Worm (Caenorhabditis elegans) whole organism, L4 larva: ENCODE measurements around the gene ugt-60.
A peak's percentile ranks its signal among the peaks of the same experiment; 100 is the strongest.

ENCODE experiments used
- F10B5.3 ChIP-seq: sonication (generic microtip); optimal IDR thresholded peaks from 2 replicates; lab custom pipeline; 2016; ENCODE audit warnings: mild to moderate bottlenecking, missing genetic modification characterization, missing compliant biosample characterization
- F26F4.8 ChIP-seq: fragments of 200-800 bp; sonication (Bioruptor generic); conservative IDR thresholded peaks from 2 replicates; pipeline ENCODE4 v1.3.6; 2022; ENCODE audit warnings: missing genetic modification characterization, missing compliant biosample characterization
- F37D6.2 ChIP-seq: sonication (generic microtip); optimal IDR thresholded peaks from 2 replicates; lab custom pipeline; 2016; ENCODE audit warnings: mild to moderate bottlenecking, missing genetic modification characterization, missing compliant biosample characterization
- F44E2.7 ChIP-seq: fragments of 200-800 bp; sonication (Bioruptor generic); IDR thresholded peaks from 2 replicates; pipeline ENCODE4 v2.1.2; 2022; ENCODE audit warnings: missing genetic modification characterization, missing compliant biosample characterization
- R02D3.7 ChIP-seq: fragments of 150-350 bp; sonication (generic microtip); optimal IDR thresholded peaks from 3 replicates; lab custom pipeline; 2014; ENCODE audit warnings: missing biosample characterization, missing genetic modification characterization
- T20F7.1 ChIP-seq: fragments of 200-800 bp; sonication (Bioruptor generic); optimal IDR thresholded peaks from 2 replicates; lab custom pipeline; 2018; ENCODE audit warnings: mild to moderate bottlenecking, missing genetic modification characterization, missing compliant biosample characterization
- Y105C5A.15 ChIP-seq: fragments of 200-800 bp; sonication (Bioruptor generic); IDR thresholded peaks from 2 replicates; pipeline ENCODE4 v1.3.6; 2022; ENCODE audit warnings: missing genetic modification characterization, missing compliant biosample characterization
- Y48G9A.11 ChIP-seq: fragments of 200-800 bp; sonication (Bioruptor generic); IDR thresholded peaks from 2 replicates; pipeline ENCODE4 v1.3.6; 2022; ENCODE audit warnings: missing genetic modification reagents, missing genetic modification characterization, missing compliant biosample characterization
- ZK337.2 ChIP-seq: fragments of 200-800 bp; sonication (Bioruptor generic); IDR thresholded peaks from 2 replicates; pipeline ENCODE4 v1.3.6; 2022; ENCODE audit warnings: missing genetic modification reagents, missing genetic modification characterization, missing compliant biosample characterization
- ZK546.5 ChIP-seq, 2 experiments: sonication (generic microtip); optimal IDR thresholded peaks; 2 replicates each; lab custom pipeline; 2017; ENCODE audit warnings: missing biosample characterization in 2 of 2, missing genetic modification characterization in 2 of 2
- aly-2 ChIP-seq: sonication (generic microtip); optimal IDR thresholded peaks from 2 replicates; lab custom pipeline; 2018; ENCODE audit warnings: missing biosample characterization, missing genetic modification characterization
- ama-1 ChIP-seq: fragments of 150-350 bp; optimal IDR thresholded peaks from 2 replicates; lab custom pipeline; 2014; ENCODE audit warnings: inconsistent platforms, mixed read lengths
- arid-1 ChIP-seq: fragments of 200-800 bp; sonication (Bioruptor generic); conservative IDR thresholded peaks from 2 replicates; pipeline ENCODE4 v1.3.6; 2022; ENCODE audit warnings: missing genetic modification reagents, missing genetic modification characterization, missing compliant biosample characterization
- ceh-28 ChIP-seq: fragments of 150-350 bp; optimal IDR thresholded peaks from 2 replicates; lab custom pipeline; 2014; ENCODE audit warnings: missing biosample characterization, missing genetic modification reagents, missing genetic modification characterization
- ceh-44 ChIP-seq: fragments of 200-800 bp; sonication (Bioruptor generic); IDR thresholded peaks from 2 replicates; pipeline ENCODE4 v1.3.6; 2022; ENCODE audit warnings: missing genetic modification reagents, missing genetic modification characterization, missing compliant biosample characterization
- cey-2 ChIP-seq: sonication (generic microtip); optimal IDR thresholded peaks from 3 replicates; lab custom pipeline; 2017; ENCODE audit warnings: missing genetic modification characterization, mild to moderate bottlenecking, missing compliant biosample characterization, antibody characterized with exemption, borderline replicate concordance; ENCODE audit not compliant: insufficient read depth
- daf-19 ChIP-seq: fragments of 200-800 bp; sonication (Bioruptor generic); conservative IDR thresholded peaks from 2 replicates; pipeline ENCODE4 v1.3.6; 2022; ENCODE audit warnings: missing genetic modification characterization, missing compliant biosample characterization
- daf-8 ChIP-seq: fragments of 200-800 bp; sonication (Bioruptor generic); IDR thresholded peaks from 2 replicates; pipeline ENCODE4 v1.3.6; 2022; ENCODE audit warnings: missing genetic modification characterization, missing compliant biosample characterization
- dmd-6 ChIP-seq: fragments of 200-800 bp; sonication (Bioruptor generic); IDR thresholded peaks from 2 replicates; pipeline ENCODE4 v1.3.6; 2022; ENCODE audit warnings: missing genetic modification reagents, missing genetic modification characterization, missing compliant biosample characterization
- duxl-1 ChIP-seq: sonication (generic microtip); optimal IDR thresholded peaks from 2 replicates; lab custom pipeline; 2016; ENCODE audit warnings: mild to moderate bottlenecking, missing genetic modification characterization, moderate library complexity, missing compliant biosample characterization; ENCODE audit not compliant: poor library complexity
- dve-1 ChIP-seq: sonication (generic microtip); optimal IDR thresholded peaks from 2 replicates; lab custom pipeline; 2017; ENCODE audit warnings: antibody characterized with exemption, mild to moderate bottlenecking, missing genetic modification characterization, missing compliant biosample characterization; ENCODE audit not compliant: insufficient read depth
- egl-43 ChIP-seq: fragments of 200-800 bp; sonication (Bioruptor generic); IDR thresholded peaks from 2 replicates; pipeline ENCODE4 v1.3.6; 2022; ENCODE audit warnings: missing genetic modification reagents, missing genetic modification characterization, missing compliant biosample characterization
- gei-8 ChIP-seq: fragments of 200-800 bp; sonication (Bioruptor generic); optimal IDR thresholded peaks from 2 replicates; lab custom pipeline; 2018; ENCODE audit warnings: mild to moderate bottlenecking, missing genetic modification characterization, missing compliant biosample characterization
- hmg-1.1 ChIP-seq: fragments of 200-800 bp; sonication (Bioruptor generic); IDR thresholded peaks from 2 replicates; pipeline ENCODE4 v1.3.6; 2022; ENCODE audit warnings: missing genetic modification reagents, missing genetic modification characterization, missing compliant biosample characterization
- lin-1 ChIP-seq: fragments of 200-800 bp; sonication (Bioruptor generic); IDR thresholded peaks from 2 replicates; pipeline ENCODE4 v1.3.6; 2022; ENCODE audit warnings: missing genetic modification reagents, missing genetic modification characterization, missing compliant biosample characterization
- lin-13 ChIP-seq: fragments of 150-350 bp; optimal IDR thresholded peaks from 2 replicates; lab custom pipeline; 2014; ENCODE audit warnings: missing biosample characterization, missing genetic modification reagents, missing genetic modification characterization
- lin-29 ChIP-seq: fragments of 200-800 bp; sonication (Bioruptor generic); IDR thresholded peaks from 2 replicates; pipeline ENCODE4 v1.3.6; 2022; ENCODE audit warnings: missing genetic modification reagents, missing genetic modification characterization, missing compliant biosample characterization
- lin-38 ChIP-seq: fragments of 200-800 bp; sonication (Bioruptor generic); IDR thresholded peaks from 2 replicates; pipeline ENCODE4 v1.3.6; 2022; ENCODE audit warnings: missing genetic modification reagents, missing genetic modification characterization, missing compliant biosample characterization
- lir-3 ChIP-seq: sonication (generic microtip); optimal IDR thresholded peaks from 2 replicates; lab custom pipeline; 2016; ENCODE audit warnings: mild to moderate bottlenecking, missing genetic modification characterization, missing compliant biosample characterization
- madf-5 ChIP-seq, 2 experiments: fragments of 200-800 bp; sonication (Bioruptor generic); IDR thresholded peaks; 2 replicates each; pipeline ENCODE4 v1.3.6; 2022; ENCODE audit warnings: missing compliant biosample characterization in 2 of 2, missing genetic modification characterization in 2 of 2
- mdt-29 ChIP-seq: fragments of 200-800 bp; sonication (Bioruptor generic); IDR thresholded peaks from 2 replicates; pipeline ENCODE4 v1.3.6; 2022; ENCODE audit warnings: missing genetic modification reagents, missing genetic modification characterization, missing compliant biosample characterization
- mep-1 ChIP-seq: fragments of 150-350 bp; sonication (generic microtip); optimal IDR thresholded peaks from 3 replicates; lab custom pipeline; 2014; ENCODE audit warnings: missing biosample characterization, missing genetic modification characterization
- mes-2 ChIP-seq: sonication (generic microtip); optimal IDR thresholded peaks from 2 replicates; lab custom pipeline; 2016; ENCODE audit warnings: missing genotype, mild to moderate bottlenecking, missing genetic modification characterization, missing compliant biosample characterization; ENCODE audit not compliant: poor library complexity, severe bottlenecking
- mxl-3 ChIP-seq: fragments of 200-800 bp; sonication (Bioruptor generic); optimal IDR thresholded peaks from 2 replicates; lab custom pipeline; 2018; ENCODE audit warnings: mild to moderate bottlenecking, missing genetic modification characterization, missing compliant biosample characterization
- nhr-10 ChIP-seq: fragments of 150-350 bp; optimal IDR thresholded peaks from 2 replicates; lab custom pipeline; 2014; ENCODE audit warnings: missing biosample characterization, missing genetic modification characterization
- nhr-111 ChIP-seq: fragments of 200-800 bp; sonication (Bioruptor generic); optimal IDR thresholded peaks from 2 replicates; lab custom pipeline; 2018; ENCODE audit warnings: mild to moderate bottlenecking, missing genetic modification characterization, missing compliant biosample characterization
- nhr-237 ChIP-seq: sonication (generic microtip); optimal IDR thresholded peaks from 2 replicates; lab custom pipeline; 2017; ENCODE audit warnings: missing biosample characterization, missing genetic modification characterization
- nhr-41 ChIP-seq: fragments of 200-800 bp; sonication (Bioruptor generic); IDR thresholded peaks from 2 replicates; pipeline ENCODE4 v1.3.6; 2022; ENCODE audit warnings: missing genetic modification reagents, missing genetic modification characterization, missing compliant biosample characterization
- nhr-6 ChIP-seq: fragments of 150-350 bp; optimal IDR thresholded peaks from 2 replicates; lab custom pipeline; 2014; ENCODE audit warnings: missing biosample characterization, missing genetic modification characterization
- pha-4 ChIP-seq, 2 experiments: fragments of 150-350 bp in 1 of 2; fragments of 200-800 bp in 1 of 2; sonication (Bioruptor generic) in 1 of 2; IDR thresholded peaks in 1 of 2; optimal IDR thresholded peaks in 1 of 2; 2 replicates each; pipeline versions ENCODE4 v1.3.6 to Lab custom; 2014 to 2022; ENCODE audit warnings: missing genetic modification characterization in 2 of 2, missing genetic modification reagents in 2 of 2, missing biosample characterization in 1 of 2, missing compliant biosample characterization in 1 of 2
- rbr-2 ChIP-seq: sonication (generic microtip); optimal IDR thresholded peaks from 2 replicates; lab custom pipeline; 2016; ENCODE audit warnings: missing genotype, missing genetic modification characterization, missing compliant biosample characterization
- saeg-2 ChIP-seq: fragments of 200-800 bp; sonication (Bioruptor generic); IDR thresholded peaks from 2 replicates; pipeline ENCODE4 v1.3.6; 2022; ENCODE audit warnings: missing genetic modification reagents, missing genetic modification characterization, missing compliant biosample characterization
- set-16 ChIP-seq: fragments of 200-800 bp; sonication (Bioruptor generic); IDR thresholded peaks from 2 replicates; pipeline ENCODE4 v1.3.6; 2022; ENCODE audit warnings: missing genetic modification reagents, missing genetic modification characterization, missing compliant biosample characterization
- skn-1 ChIP-seq: fragments of 150-350 bp; optimal IDR thresholded peaks from 2 replicates; lab custom pipeline; 2014; ENCODE audit warnings: missing biosample characterization, missing genetic modification characterization
- snpc-4 ChIP-seq: fragments of 150-350 bp; optimal IDR thresholded peaks from 2 replicates; lab custom pipeline; 2014; ENCODE audit warnings: missing biosample characterization, missing genetic modification characterization
- spr-1 ChIP-seq: sonication (generic microtip); optimal IDR thresholded peaks from 2 replicates; lab custom pipeline; 2016; ENCODE audit warnings: mild to moderate bottlenecking, missing genetic modification characterization, missing compliant biosample characterization
- spr-3 ChIP-seq: fragments of 200-800 bp; sonication (Bioruptor generic); optimal IDR thresholded peaks from 2 replicates; lab custom pipeline; 2018; ENCODE audit warnings: mild to moderate bottlenecking, missing genetic modification characterization, missing compliant biosample characterization
- tag-97 ChIP-seq: fragments of 200-800 bp; sonication (Bioruptor generic); IDR thresholded peaks from 2 replicates; pipeline ENCODE4 v1.3.6; 2022; ENCODE audit warnings: missing genetic modification characterization, missing compliant biosample characterization
- unc-130 ChIP-seq: sonication (generic microtip); optimal IDR thresholded peaks from 2 replicates; lab custom pipeline; 2016; ENCODE audit warnings: missing genetic modification reagents, missing genetic modification characterization, missing compliant biosample characterization
- zfp-2 ChIP-seq: sonication (generic microtip); optimal IDR thresholded peaks from 2 replicates; lab custom pipeline; 2016; ENCODE audit warnings: mild to moderate bottlenecking, missing genetic modification characterization, missing compliant biosample characterization

ugt-60 gene

DNA sequence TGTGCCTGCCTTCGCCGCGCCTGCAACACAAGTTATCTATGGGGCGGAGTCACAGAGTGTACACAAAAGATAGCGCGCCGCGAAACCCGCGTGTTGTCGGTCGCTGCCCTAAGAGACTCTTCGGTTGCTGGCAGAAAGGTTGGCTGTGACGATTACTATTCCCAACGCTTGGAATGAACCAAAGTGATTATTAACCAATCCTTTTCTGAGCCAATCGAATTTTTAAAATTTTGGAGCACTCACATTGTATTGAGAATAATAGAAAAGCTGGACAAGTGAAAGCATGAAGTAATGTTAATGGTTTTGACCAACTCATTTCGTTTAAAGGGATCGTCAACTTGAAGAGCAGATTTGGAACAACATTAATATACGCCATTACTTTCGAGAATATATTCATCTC, 38.4 kb upstream of the ugt-60 start (continued):
- TF ChIP-seq nhr-41 (GFP tag; lab: Robert Waterston, UW) = no peak
- TF ChIP-seq skn-1 (tag; lab: Kevin White, UChicago) = no peak
- TF ChIP-seq daf-19 (GFP tag; lab: Robert Waterston, UW) = no peak
- no peak for TF ChIP-seq egl-43 (GFP tag; lab: Robert Waterston, UW)
- no peak for TF ChIP-seq Y105C5A.15 (GFP tag; lab: Robert Waterston, UW)
- TF ChIP-seq T20F7.1 (GFP tag; lab: Kevin White, UChicago) = no peak
- no peak for TF ChIP-seq R02D3.7 (tag; lab: Kevin White, UChicago)
- no peak for TF ChIP-seq set-16 (GFP tag; lab: Robert Waterston, UW)
- no peak for TF ChIP-seq daf-8
- TF ChIP-seq snpc-4 (tag; lab: Kevin White, UChicago) = peak; percentile 91
- TF ChIP-seq mep-1 (tag; lab: Kevin White, UChicago) = peak; percentile 59
- no peak for TF ChIP-seq F26F4.8
- no peak for TF ChIP-seq madf-5 (GFP tag; IDR thresholded peaks at IDR 0.05; lab: Robert Waterston, UW)
- TF ChIP-seq dve-1 = peak; percentile 79
- peak; percentile 67 for TF ChIP-seq lin-38
- TF ChIP-seq F44E2.7 (GFP tag; lab: Robert Waterston, UW) = no peak
- TF ChIP-seq arid-1 (GFP tag; lab: Robert Waterston, UW) = no peak
- TF ChIP-seq F37D6.2 = no peak
- TF ChIP-seq Y48G9A.11 (GFP tag; lab: Robert Waterston, UW) = no peak; the same call in 1 of the 2 replicates
- no peak for TF ChIP-seq nhr-237 (tag; lab: Kevin White, UChicago)
- no peak for TF ChIP-seq nhr-10 (tag; lab: Kevin White, UChicago)
- TF ChIP-seq ZK546.5 (tag; optimal IDR thresholded peaks at IDR 0.05; lab: Kevin White, UChicago) = no peak
- no peak for TF ChIP-seq gei-8
- TF ChIP-seq lin-29 = no peak
- peak; percentile 65 for TF ChIP-seq nhr-6 (tag; lab: Kevin White, UChicago)
- TF ChIP-seq duxl-1 (tag; lab: Kevin White, UChicago) = peak; percentile 48
- peak; percentile 94 for TF ChIP-seq ama-1 (lab: Kevin White, UChicago)
- no peak for TF ChIP-seq tag-97
- TF ChIP-seq mes-2 (tag; lab: Kevin White, UChicago) = peak; percentile 89
- no peak for TF ChIP-seq nhr-111
- peak; percentile 57 for TF ChIP-seq lin-13 (GFP tag; lab: Kevin White, UChicago)
- TF ChIP-seq rbr-2 = peak; percentile 20
- TF ChIP-seq pha-4 (GFP tag; IDR thresholded peaks at IDR 0.05; lab: Robert Waterston, UW) = peak; percentile 48; the same call in 1 of the 2 replicates
- TF ChIP-seq pha-4 (tag; optimal IDR thresholded peaks at IDR 0.05; lab: Kevin White, UChicago) = no peak
- no peak; the same call in 1 of the 2 replicates for TF ChIP-seq hmg-1.1 (GFP tag; lab: Robert Waterston, UW)
- TF ChIP-seq spr-3 (GFP tag; lab: Kevin White, UChicago) = no peak
- TF ChIP-seq ZK337.2 (GFP tag; lab: Robert Waterston, UW) = 0 out of 2 replicates have a peak, but pooled peaks have one; percentile 12
- TF ChIP-seq unc-130 = peak; percentile 2
- TF ChIP-seq saeg-2 (GFP tag; lab: Robert Waterston, UW) = no peak
- no peak for TF ChIP-seq ceh-28 (tag; lab: Kevin White, UChicago)
- TF ChIP-seq mxl-3 (GFP tag; lab: Kevin White, UChicago) = no peak
- no peak for TF ChIP-seq ceh-44 (GFP tag; lab: Robert Waterston, UW)
- peak; percentile 63 for TF ChIP-seq dmd-6 (GFP tag; lab: Robert Waterston, UW)
- TF ChIP-seq spr-1 (tag; lab: Kevin White, UChicago) = peak; percentile 16
- TF ChIP-seq zfp-2 (tag; lab: Kevin White, UChicago) = no peak
- TF ChIP-seq aly-2 (tag; lab: Kevin White, UChicago) = no peak
- peak; percentile 64 for TF ChIP-seq F10B5.3 (tag; lab: Kevin White, UChicago)
- TF ChIP-seq lin-1 (GFP tag; lab: Robert Waterston, UW) = peak; percentile 82; the same call in 1 of the 2 replicates
- TF ChIP-seq cey-2 (tag; lab: Kevin White, UChicago) = no peak
- TF ChIP-seq mdt-29 = no peak
- TF ChIP-seq lir-3 (tag; lab: Kevin White, UChicago) = no peak
